Worm (Caenorhabditis elegans): ENCODE measurements around the gene sra-32.

DNA sequence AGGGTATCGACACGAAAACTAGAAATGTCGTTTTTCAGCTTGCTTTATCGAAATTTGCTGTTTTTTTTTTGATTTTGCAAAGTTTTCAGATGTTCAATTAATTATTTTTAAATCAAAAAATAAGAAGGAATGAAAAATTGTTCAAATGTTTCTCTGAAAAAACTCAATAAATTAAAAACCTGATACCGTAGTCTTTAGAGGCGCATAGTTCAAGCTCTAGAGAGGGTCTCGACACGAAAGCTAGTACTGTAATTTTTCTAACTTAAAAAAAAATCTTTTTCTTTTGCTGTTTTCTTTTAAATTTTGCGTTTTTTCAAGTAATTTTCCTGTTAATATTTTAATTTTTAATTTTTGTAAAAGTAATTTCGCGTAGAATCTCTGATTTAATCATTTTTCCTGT lies 34.5 kb upstream of the sra-32 start:
- TF ChIP-seq nhr-77 (tag; optimal IDR thresholded peaks at IDR 0.05) (no peak), zag-1 (tag; optimal IDR thresholded peaks at IDR 0.05) (no peak), elt-1 (tag; optimal IDR thresholded peaks at IDR 0.05) (no peak), pqm-1 (tag; optimal IDR thresholded peaks at IDR 0.05) (no peak), ceh-82 (tag; optimal IDR thresholded peaks at IDR 0.05) (no peak), fkh-10 (GFP tag; optimal IDR thresholded peaks at IDR 0.05) (no peak), lin-15B (tag; optimal IDR thresholded peaks at IDR 0.05) (no peak), nhr-76 (tag; optimal IDR thresholded peaks at IDR 0.05) (no peak), skn-1 (tag; optimal IDR thresholded peaks at IDR 0.05) (no peak), nfya-1 (tag; optimal IDR thresholded peaks at IDR 0.05; ENCODE audit: insufficient read depth) (no peak), ztf-4 (tag; optimal IDR thresholded peaks at IDR 0.05) (no peak), fos-1 (tag; optimal IDR thresholded peaks at IDR 0.05) (no peak), egl-27 (tag; optimal IDR thresholded peaks at IDR 0.05) (no peak), sea-2 (GFP tag; optimal IDR thresholded peaks at IDR 0.05) (no peak)
